Worm (Caenorhabditis elegans): ENCODE data around the gene cox-6B.

The cox-6B gene

DNA sequence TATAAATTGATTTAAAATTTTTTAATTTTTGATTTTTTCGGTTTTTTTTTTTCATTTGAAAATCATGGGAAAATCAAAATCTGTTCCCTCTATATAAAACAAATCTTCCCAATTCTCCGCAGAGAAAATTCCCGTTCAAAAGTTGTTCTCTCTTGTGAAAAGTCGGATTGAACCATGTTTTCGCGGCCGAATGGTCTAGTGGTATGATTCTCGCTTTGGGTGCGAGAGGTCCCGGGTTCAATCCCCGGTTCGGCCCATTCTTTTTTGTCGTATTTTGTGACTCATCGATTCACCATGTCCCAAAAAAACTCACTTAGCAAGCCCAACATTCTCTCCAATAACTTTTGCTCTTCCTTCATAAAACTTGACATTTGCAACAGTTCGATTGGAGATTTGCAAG, 12.1 kb downstream of the cox-6B start:
- TF ChIP-seq ceh-9 (tag; optimal IDR thresholded peaks at IDR 0.05) (no peak), hlh-8 (tag; optimal IDR thresholded peaks at IDR 0.05) (no peak), F13H6.1 (tag; optimal IDR thresholded peaks at IDR 0.05) (no peak), unc-42 (tag; optimal IDR thresholded peaks at IDR 0.05) (no peak), pros-1 (tag; optimal IDR thresholded peaks at IDR 0.05) (no peak), pat-9 (tag; optimal IDR thresholded peaks at IDR 0.05) (no peak), dmd-4 (tag; optimal IDR thresholded peaks at IDR 0.05; ENCODE audit: borderline replicate concordance) (no peak), tbx-7 (tag; optimal IDR thresholded peaks at IDR 0.05) (no peak), nfya-1 (tag; optimal IDR thresholded peaks at IDR 0.05) (no peak), T23F11.4 (GFP tag; optimal IDR thresholded peaks at IDR 0.05) (no peak), hlh-30 (tag; optimal IDR thresholded peaks at IDR 0.05; ENCODE audit: insufficient read depth) (no peak), hlh-13 (GFP tag; optimal IDR thresholded peaks at IDR 0.05) (no peak), ceh-24 (tag; optimal IDR thresholded peaks at IDR 0.05) (no peak), unc-55 (GFP tag; optimal IDR thresholded peaks at IDR 0.05) (no peak), fax-1 (tag; optimal IDR thresholded peaks at IDR 0.05) (no peak), elt-2 (tag; optimal IDR thresholded peaks at IDR 0.05) (no peak), ztf-16 (tag; optimal IDR thresholded peaks at IDR 0.05) (no peak)

DNA sequence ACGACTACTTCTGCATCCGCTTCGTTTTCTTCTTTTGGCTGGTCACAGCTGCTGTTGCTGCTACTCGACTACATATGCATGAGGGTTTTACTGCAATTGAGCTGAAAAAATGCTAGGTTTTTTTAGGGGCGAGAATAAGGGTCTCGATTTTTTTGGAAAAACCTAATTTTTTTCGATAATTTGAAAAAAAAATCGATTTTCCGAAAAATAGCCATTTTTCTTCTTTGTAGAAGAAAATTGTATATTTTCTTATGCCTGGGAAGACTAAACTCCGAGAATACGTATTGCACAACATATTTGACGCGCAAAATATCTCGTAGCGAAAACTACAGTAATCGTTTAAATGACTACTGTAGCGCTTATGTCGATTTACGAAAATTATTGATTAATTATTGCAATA, 17.1 kb downstream of the cox-6B start, which contains the start of gene tmem-132:
Gene tmem-132 (minus strand): TSS at position 101 of the 400 bp plus-strand sequence.
- TF ChIP-seq elt-4 (tag; optimal IDR thresholded peaks at IDR 0.05) = no peak
- TF ChIP-seq unc-42 (tag; optimal IDR thresholded peaks at IDR 0.05) = no peak
- no peak for TF ChIP-seq ceh-34 (tag; optimal IDR thresholded peaks at IDR 0.05)
- TF ChIP-seq ceh-6 (GFP tag; optimal IDR thresholded peaks at IDR 0.05) = no peak
- TF ChIP-seq sdc-2 (tag; optimal IDR thresholded peaks at IDR 0.05) = no peak
- TF ChIP-seq hlh-13 (GFP tag; optimal IDR thresholded peaks at IDR 0.05) = no peak
- no peak for TF ChIP-seq dve-1 (tag; optimal IDR thresholded peaks at IDR 0.05)
- TF ChIP-seq nhr-11 (tag; optimal IDR thresholded peaks at IDR 0.05) = no peak
- TF ChIP-seq unc-55 (GFP tag; optimal IDR thresholded peaks at IDR 0.05) = no peak
- TF ChIP-seq fax-1 (tag; optimal IDR thresholded peaks at IDR 0.05) = no peak
- TF ChIP-seq ceh-22 (tag; optimal IDR thresholded peaks at IDR 0.05) = no peak

ce11 chrIII:2724992-2725220, 25.4 kb downstream of the cox-6B start, which contains the start of gene Y71H2AM.11:
Gene Y71H2AM.11 (minus strand): TSS chrIII:2725092.
- TF ChIP-seq ceh-18 (tag; optimal IDR thresholded peaks at IDR 0.05) (no peak), pros-1 (tag; optimal IDR thresholded peaks at IDR 0.05) (no peak), ama-1 (optimal IDR thresholded peaks at IDR 0.05) (no peak), T23F11.4 (GFP tag; optimal IDR thresholded peaks at IDR 0.05) (no peak), K09A11.1 (tag; optimal IDR thresholded peaks at IDR 0.05; ENCODE audit: insufficient read depth) (no peak), gmeb-2 (tag; optimal IDR thresholded peaks at IDR 0.05) (no peak)

DNA sequence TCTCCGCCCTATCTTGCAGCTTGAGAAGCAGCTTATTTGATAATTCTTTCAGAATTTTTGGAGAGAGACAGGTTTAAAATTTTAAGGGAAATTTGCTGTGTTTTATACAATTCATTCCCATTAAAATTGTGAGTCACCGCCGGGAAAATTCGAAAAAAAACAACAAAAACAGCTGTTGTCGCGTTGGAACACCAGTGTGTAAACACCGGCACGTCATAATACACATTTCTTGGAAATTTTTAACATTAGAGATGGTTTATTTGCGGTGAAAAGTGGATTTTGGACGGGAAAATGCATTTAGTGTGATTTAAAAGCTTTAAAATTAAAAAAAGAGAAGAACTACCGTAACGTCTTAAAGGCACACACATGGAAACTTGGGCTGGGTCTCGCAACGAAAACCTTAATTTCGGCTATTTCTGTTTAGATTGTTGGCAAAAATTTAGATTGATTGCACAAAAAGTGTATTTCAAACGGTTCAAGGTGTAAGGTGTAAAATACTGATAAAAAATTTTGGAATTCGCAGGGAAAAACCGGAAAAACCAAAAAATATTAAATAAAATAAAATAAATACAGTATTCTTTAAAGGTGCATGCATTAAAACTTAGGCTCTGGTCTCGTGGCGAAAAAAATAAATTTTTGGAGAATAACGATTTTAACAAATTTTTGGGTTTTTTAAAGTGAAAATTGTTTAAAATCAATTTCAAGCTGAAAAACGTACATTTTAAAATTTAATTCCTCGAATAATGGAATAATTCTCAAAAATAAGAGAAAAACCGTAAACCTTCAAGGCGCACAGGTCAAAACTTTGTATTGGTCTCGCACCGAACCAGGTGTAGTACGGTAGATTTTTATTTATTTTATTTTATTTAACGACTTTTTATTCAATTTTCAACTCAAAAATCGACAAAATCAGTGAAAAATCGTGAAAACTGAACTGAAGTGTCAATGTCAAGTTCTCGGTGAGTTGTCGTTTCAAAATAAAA, 26.0 kb downstream of the cox-6B start, which contains the start of gene cosa-1:
Gene cosa-1 (plus strand): TSS at position 896 of the 983 bp plus-strand sequence.
- no peak for TF ChIP-seq fkh-6 (tag; optimal IDR thresholded peaks at IDR 0.05)
- no peak for TF ChIP-seq fax-1 (tag; optimal IDR thresholded peaks at IDR 0.05)
- TF ChIP-seq elt-2 (tag; optimal IDR thresholded peaks at IDR 0.05) = no peak
- TF ChIP-seq unc-3 (GFP tag; conservative IDR thresholded peaks at IDR 0.05) = no peak
- no peak for TF ChIP-seq unc-3 (tag; optimal IDR thresholded peaks at IDR 0.05)
- no peak for TF ChIP-seq T23F11.4 (GFP tag; optimal IDR thresholded peaks at IDR 0.05)
- TF ChIP-seq Y22D7AL.16 (tag; optimal IDR thresholded peaks at IDR 0.05) = no peak
- no peak for TF ChIP-seq ceh-6 (GFP tag; optimal IDR thresholded peaks at IDR 0.05)

DNA sequence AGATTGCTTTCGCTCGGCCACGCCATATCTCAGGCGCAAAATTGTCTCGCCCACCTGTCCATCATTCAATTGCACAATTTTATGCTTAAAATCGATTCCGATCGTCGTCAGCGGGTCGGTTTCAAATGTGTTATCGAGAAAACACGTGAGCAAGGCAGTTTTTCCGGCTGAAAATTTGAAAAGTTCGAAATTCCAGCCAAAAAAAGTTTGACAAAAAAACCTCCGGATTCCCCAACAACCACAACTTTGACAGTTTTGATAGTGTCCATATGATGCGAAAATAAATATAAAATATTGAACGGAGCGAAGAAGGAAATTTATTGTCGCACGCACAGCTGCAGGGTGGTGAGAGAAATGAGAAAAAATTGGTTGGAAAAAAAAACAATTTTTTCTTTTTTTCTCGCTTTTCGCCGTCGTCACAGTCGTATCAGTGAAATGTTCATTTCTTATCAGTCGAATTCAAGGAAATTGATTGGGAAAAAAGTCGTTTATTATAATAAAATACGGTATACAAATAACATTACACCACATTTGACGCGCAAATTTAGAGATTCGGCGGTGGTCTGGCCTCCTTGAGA, 34.2 kb downstream of the cox-6B start, which contains the start of gene Y71H2AM.12:
Gene Y71H2AM.12 (minus strand): TSS at position 486 of the 578 bp plus-strand sequence.
- TF ChIP-seq pat-9 (tag; optimal IDR thresholded peaks at IDR 0.05) (no peak), ets-4 (tag; optimal IDR thresholded peaks at IDR 0.05) (no peak), lin-11 (tag; optimal IDR thresholded peaks at IDR 0.05) (no peak), pha-4 (tag; optimal IDR thresholded peaks at IDR 0.05) (no peak), ceh-6 (GFP tag; optimal IDR thresholded peaks at IDR 0.05) (no peak), elt-2 (tag; optimal IDR thresholded peaks at IDR 0.05) (no peak), sox-4 (tag; optimal IDR thresholded peaks at IDR 0.05) (no peak), hlh-30 (tag; optimal IDR thresholded peaks at IDR 0.05; ENCODE audit: insufficient read depth) (no peak), fkh-10 (GFP tag; optimal IDR thresholded peaks at IDR 0.05) (no peak), nfya-1 (tag; optimal IDR thresholded peaks at IDR 0.05) (no peak), dve-1 (tag; optimal IDR thresholded peaks at IDR 0.05) (no peak), mec-3 (tag; optimal IDR thresholded peaks at IDR 0.05; ENCODE audit: borderline replicate concordance) (no peak), ceh-19 (GFP tag; optimal IDR thresholded peaks at IDR 0.05) (no peak), T23F11.4 (GFP tag; optimal IDR thresholded peaks at IDR 0.05) (no peak)
